Worm (Caenorhabditis elegans): ENCODE data around the gene F13H8.11.

F13H8.11 gene

ce11 chrII:6246054-6246453 is 13.8 kb downstream of the F13H8.11 start, which contains the start of gene lelo-1:
Gene lelo-1 (plus strand): TSS chrII:6246354.
- TF ChIP-seq unc-62 (GFP tag; optimal IDR thresholded peaks at IDR 0.05) (no peak), jun-1 (tag; optimal IDR thresholded peaks at IDR 0.05) (no peak), sea-2 (GFP tag; optimal IDR thresholded peaks at IDR 0.05) (no peak), elt-1 (tag; optimal IDR thresholded peaks at IDR 0.05) (no peak), ZK546.5 (tag; optimal IDR thresholded peaks at IDR 0.05) (no peak), nhr-43 (tag; optimal IDR thresholded peaks at IDR 0.05; ENCODE audit: poor library complexity, severe bottlenecking) (no peak), fkh-2 (tag; optimal IDR thresholded peaks at IDR 0.05) (no peak), fkh-10 (GFP tag; optimal IDR thresholded peaks at IDR 0.05) (no peak), ceh-82 (tag; optimal IDR thresholded peaks at IDR 0.05) (no peak), ceh-9 (tag; optimal IDR thresholded peaks at IDR 0.05) (no peak), ztf-4 (tag; optimal IDR thresholded peaks at IDR 0.05) (no peak), lsy-12 (tag; optimal IDR thresholded peaks at IDR 0.05) (no peak)

DNA sequence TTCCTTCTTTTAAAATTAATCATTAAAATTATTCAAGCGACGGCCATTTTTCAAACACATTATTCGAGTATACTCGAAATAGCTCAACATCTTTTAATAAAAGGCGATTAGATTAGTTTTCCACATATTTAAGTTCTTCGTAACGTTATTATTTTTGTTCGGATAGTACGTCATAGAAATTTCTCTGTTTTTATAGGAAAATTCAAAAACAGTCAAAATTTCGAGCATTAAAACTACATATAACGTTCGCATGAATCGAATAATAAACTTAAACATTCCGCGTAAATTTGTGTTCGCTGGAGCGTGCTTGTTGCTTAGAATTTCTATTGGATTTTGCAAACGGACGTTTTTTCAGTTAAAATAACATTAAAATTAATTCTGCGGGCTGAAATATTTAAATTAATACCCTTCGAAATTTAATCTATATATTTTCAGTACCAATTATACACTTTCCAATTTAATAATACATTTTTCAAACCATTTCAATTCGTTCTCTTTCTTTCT is 14.6 kb downstream of the F13H8.11 start, which contains the start of gene blos-4:
TSS of gene blos-4 (plus strand) at position 51 of the 504 bp plus-strand sequence.
- TF ChIP-seq ztf-4 (tag; optimal IDR thresholded peaks at IDR 0.05) (no peak), nhr-237 (tag; optimal IDR thresholded peaks at IDR 0.05) (no peak), elt-3 (tag; optimal IDR thresholded peaks at IDR 0.05) (no peak), daf-12 (tag; optimal IDR thresholded peaks at IDR 0.05) (no peak), nhr-12 (tag; optimal IDR thresholded peaks at IDR 0.05) (no peak), fkh-2 (tag; optimal IDR thresholded peaks at IDR 0.05) (no peak), pqm-1 (tag; optimal IDR thresholded peaks at IDR 0.05) (no peak), R02D3.7 (tag; optimal IDR thresholded peaks at IDR 0.05) (no peak), nhr-25 (tag; optimal IDR thresholded peaks at IDR 0.05) (no peak), fos-1 (tag; optimal IDR thresholded peaks at IDR 0.05) (no peak), sea-2 (GFP tag; optimal IDR thresholded peaks at IDR 0.05) (no peak), zag-1 (tag; optimal IDR thresholded peaks at IDR 0.05) (no peak), ztf-11 (tag; optimal IDR thresholded peaks at IDR 0.05) (no peak), nhr-11 (tag; optimal IDR thresholded peaks at IDR 0.05) (no peak), elt-2 (tag; optimal IDR thresholded peaks at IDR 0.05) (no peak), ceh-82 (tag; optimal IDR thresholded peaks at IDR 0.05) (no peak), unc-39 (tag; optimal IDR thresholded peaks at IDR 0.05) (no peak), jun-1 (tag; optimal IDR thresholded peaks at IDR 0.05) (no peak), mdl-1 (tag; optimal IDR thresholded peaks at IDR 0.05) (no peak), lin-39 (tag; optimal IDR thresholded peaks at IDR 0.05) (no peak)

DNA sequence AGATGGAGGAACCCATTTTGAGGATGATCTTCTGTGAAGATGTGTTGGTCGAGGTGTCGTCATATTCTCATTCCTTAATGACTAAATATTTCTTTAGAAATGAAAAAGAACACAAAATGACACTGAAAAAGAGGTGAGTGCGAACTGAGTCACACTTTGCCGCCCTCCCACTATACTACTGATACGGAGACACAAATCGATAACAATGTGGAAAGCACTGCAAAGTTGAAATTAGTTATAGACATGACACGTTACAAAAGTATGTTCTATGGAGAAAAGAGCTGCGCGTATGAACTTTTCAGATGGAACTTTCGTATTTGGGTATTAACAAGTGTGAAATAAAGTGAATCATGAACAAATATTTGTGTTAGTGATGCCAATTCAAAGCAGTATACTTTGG is 15.7 kb downstream of the F13H8.11 start, which contains the start of gene tat-4:
TSS of gene tat-4 (minus strand) at position 117 of the 400 bp plus-strand sequence.
- TF ChIP-seq nhr-23 (tag; optimal IDR thresholded peaks at IDR 0.05), result no peak
- peak; percentile 69 for TF ChIP-seq pqm-1 (tag; optimal IDR thresholded peaks at IDR 0.05)
- no peak for TF ChIP-seq R02D3.7 (tag; optimal IDR thresholded peaks at IDR 0.05)
- no peak for TF ChIP-seq mdl-1 (tag; optimal IDR thresholded peaks at IDR 0.05)
- peak; percentile 49 for TF ChIP-seq elt-2 (tag; optimal IDR thresholded peaks at IDR 0.05)
- no peak for TF ChIP-seq ceh-9 (tag; optimal IDR thresholded peaks at IDR 0.05)

- TF ChIP-seq ama-1 (optimal IDR thresholded peaks at IDR 0.05), result no peak
Observed at ce11 chrII:6241758-6242157, 18.1 kb downstream of the F13H8.11 start, which contains the start of gene T24H7.8. Gene T24H7.8 (plus strand): TSS chrII:6242058.

ce11 chrII:6236093-6236945 is 23.5 kb downstream of the F13H8.11 start:
- TF ChIP-seq jun-1 (tag; optimal IDR thresholded peaks at IDR 0.05), result no peak
- no peak for TF ChIP-seq eor-1 (tag; optimal IDR thresholded peaks at IDR 0.05)
- no peak for TF ChIP-seq unc-39 (tag; optimal IDR thresholded peaks at IDR 0.05)
- TF ChIP-seq unc-62 (GFP tag; optimal IDR thresholded peaks at IDR 0.05), result no peak
- no peak for TF ChIP-seq sea-2 (GFP tag; optimal IDR thresholded peaks at IDR 0.05)
- TF ChIP-seq mdl-1 (tag; optimal IDR thresholded peaks at IDR 0.05), result no peak
- TF ChIP-seq ceh-9 (tag; optimal IDR thresholded peaks at IDR 0.05), result no peak
- no peak for TF ChIP-seq nhr-11 (tag; optimal IDR thresholded peaks at IDR 0.05)
- no peak for TF ChIP-seq fkh-2 (tag; optimal IDR thresholded peaks at IDR 0.05)
- no peak for TF ChIP-seq nfya-1 (tag; optimal IDR thresholded peaks at IDR 0.05; ENCODE audit: insufficient read depth)
- peak; percentile 81 for TF ChIP-seq elt-1 (tag; optimal IDR thresholded peaks at IDR 0.05)
- TF ChIP-seq ceh-28 (tag; optimal IDR thresholded peaks at IDR 0.05), result no peak
- TF ChIP-seq pha-4 (tag; optimal IDR thresholded peaks at IDR 0.05), result peak; percentile 87
- no peak for TF ChIP-seq nhr-77 (tag; optimal IDR thresholded peaks at IDR 0.05)
- no peak for TF ChIP-seq nhr-76 (tag; optimal IDR thresholded peaks at IDR 0.05)

Measured in whole organism, L3 larva.